Worm (Caenorhabditis elegans) whole organism, late embryonic: ENCODE data around the gene paa-1.

ENCODE experiments used
- K09A11.1 ChIP-seq: sonication (generic microtip); optimal IDR thresholded peaks from 2 replicates; lab custom pipeline; 2017; ENCODE audit warnings: antibody characterized with exemption, mild to moderate bottlenecking, missing genetic modification characterization, missing compliant biosample characterization; ENCODE audit not compliant: insufficient read depth
- ceh-24 ChIP-seq: sonication (generic microtip); optimal IDR thresholded peaks from 2 replicates; lab custom pipeline; 2016; ENCODE audit warnings: mild to moderate bottlenecking, missing genetic modification characterization, missing compliant biosample characterization
- ceh-45 ChIP-seq: fragments of 200-800 bp; sonication (Bioruptor generic); IDR thresholded peaks from 2 replicates; pipeline ENCODE4 v1.3.6; 2022; ENCODE audit warnings: missing genetic modification reagents, missing genetic modification characterization, missing compliant biosample characterization
- lin-11 ChIP-seq: fragments of 200-800 bp; sonication (Bioruptor generic); optimal IDR thresholded peaks from 2 replicates; lab custom pipeline; 2018; ENCODE audit warnings: mild to moderate bottlenecking, missing genetic modification characterization, missing compliant biosample characterization
- nfya-1 ChIP-seq: sonication (generic microtip); optimal IDR thresholded peaks from 2 replicates; lab custom pipeline; 2017; ENCODE audit warnings: missing genetic modification characterization, mild to moderate bottlenecking, missing compliant biosample characterization, antibody characterized with exemption, moderate library complexity
- nhr-11 ChIP-seq: fragments of 150-350 bp; optimal IDR thresholded peaks from 2 replicates; lab custom pipeline; 2014; ENCODE audit warnings: missing biosample characterization, missing genetic modification characterization
- unc-42 ChIP-seq: sonication (generic microtip); optimal IDR thresholded peaks from 2 replicates; lab custom pipeline; 2016; ENCODE audit warnings: missing genotype, missing genetic modification characterization, missing compliant biosample characterization
- unc-55 ChIP-seq: sonication (generic microtip); optimal IDR thresholded peaks from 2 replicates; lab custom pipeline; 2017; ENCODE audit warnings: missing biosample characterization, missing genetic modification reagents, missing genetic modification characterization

- TF ChIP-seq nhr-11 (tag; lab: Kevin White, UChicago) (no peak), K09A11.1 (no peak), unc-55 (GFP tag; lab: Kevin White, UChicago) (no peak), nfya-1 (no peak), ceh-45 (no peak), lin-11 (tag; lab: Kevin White, UChicago) (no peak), ceh-24 (no peak), unc-42 (tag; lab: Kevin White, UChicago) (no peak)
These were observed 42.9 kb upstream of the paa-1 start, which contains the start of gene W03A5.1 for ce11 chrIII:5407588-5407987.
